Worm (Caenorhabditis elegans) whole organism, L3 larva: ENCODE results near the gene T26A8.4.

Experiments used
- ama-1 ChIP-seq: fragments of 150-350 bp; optimal IDR thresholded peaks from 2 replicates; lab custom pipeline; 2018
- ceh-28 ChIP-seq: fragments of 150-350 bp; optimal IDR thresholded peaks from 2 replicates; lab custom pipeline; 2014; ENCODE audit warnings: missing biosample characterization, missing genetic modification reagents, missing genetic modification characterization
- egl-5 ChIP-seq: fragments of 150-350 bp; optimal IDR thresholded peaks from 2 replicates; lab custom pipeline; 2017; ENCODE audit warnings: missing biosample characterization, missing genetic modification reagents, missing genetic modification characterization, inconsistent platforms
- pqm-1 ChIP-seq: fragments of 150-350 bp; optimal IDR thresholded peaks from 2 replicates; lab custom pipeline; 2017; ENCODE audit warnings: missing biosample characterization, missing genetic modification characterization, inconsistent platforms
- snpc-4 ChIP-seq: fragments of 150-350 bp; optimal IDR thresholded peaks from 2 replicates; lab custom pipeline; 2014; ENCODE audit warnings: missing biosample characterization, missing genetic modification characterization
- tbx-2 ChIP-seq: sonication (generic microtip); optimal IDR thresholded peaks from 2 replicates; lab custom pipeline; 2016; ENCODE audit warnings: mild to moderate bottlenecking, missing genetic modification characterization, missing compliant biosample characterization
- ztf-11 ChIP-seq: fragments of 150-350 bp; optimal IDR thresholded peaks from 2 replicates; lab custom pipeline; 2014; ENCODE audit warnings: missing biosample characterization, missing genetic modification characterization

DNA sequence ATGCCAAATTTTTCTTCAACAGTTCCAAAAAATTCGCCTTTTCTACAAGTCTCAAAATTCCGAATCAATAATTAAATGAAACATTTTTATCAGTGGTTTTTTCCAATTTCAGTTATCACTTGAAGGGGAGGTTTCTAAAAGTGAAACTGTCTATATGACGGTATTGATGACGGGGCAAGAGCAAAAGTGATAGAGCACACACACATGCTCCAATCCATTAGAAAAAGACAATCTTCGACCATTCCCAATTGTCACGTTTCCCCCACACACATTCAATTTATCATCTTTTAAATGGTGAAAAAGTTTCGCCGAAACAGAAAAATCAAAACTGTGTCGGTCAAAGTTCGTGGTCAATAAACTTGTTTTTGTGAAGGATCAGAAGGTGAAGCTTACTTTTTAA is 20.5 kb upstream of the T26A8.4 start:
- peak; percentile 85 for TF ChIP-seq pqm-1 (tag; lab: Kevin White, UChicago)
- TF ChIP-seq ceh-28 (tag; lab: Kevin White, UChicago), result no peak
- no peak for TF ChIP-seq ztf-11
- no peak for TF ChIP-seq snpc-4
- no peak for TF ChIP-seq ama-1 (lab: Kevin White, UChicago)
- TF ChIP-seq egl-5 (tag; lab: Kevin White, UChicago), result no peak
- no peak for TF ChIP-seq tbx-2 (tag; lab: Kevin White, UChicago)
